Fruit fly (Drosophila melanogaster): ENCODE data around the gene cpb.

- TF ChIP-seq CG4496 (GFP tag; IDR thresholded peaks at IDR 0.05) (no peak), EcR (GFP tag; optimal IDR thresholded peaks at IDR 0.05) (no peak), CG10348 (GFP tag; IDR thresholded peaks at IDR 0.05) (no peak), CG34367 (tag; optimal IDR thresholded peaks at IDR 0.05) (no peak), CG8159 (tag; optimal IDR thresholded peaks at IDR 0.05) (no peak), CG12605 (GFP tag; IDR thresholded peaks at IDR 0.05) (no peak)
Measured at dm6 chr2L:1672111-1672718, 32.5 kb upstream of the cpb start.

All from whole organism, pupa.